Worm (Caenorhabditis elegans): Measurements from ENCODE around the gene scc-3.

The scc-3 gene

DNA sequence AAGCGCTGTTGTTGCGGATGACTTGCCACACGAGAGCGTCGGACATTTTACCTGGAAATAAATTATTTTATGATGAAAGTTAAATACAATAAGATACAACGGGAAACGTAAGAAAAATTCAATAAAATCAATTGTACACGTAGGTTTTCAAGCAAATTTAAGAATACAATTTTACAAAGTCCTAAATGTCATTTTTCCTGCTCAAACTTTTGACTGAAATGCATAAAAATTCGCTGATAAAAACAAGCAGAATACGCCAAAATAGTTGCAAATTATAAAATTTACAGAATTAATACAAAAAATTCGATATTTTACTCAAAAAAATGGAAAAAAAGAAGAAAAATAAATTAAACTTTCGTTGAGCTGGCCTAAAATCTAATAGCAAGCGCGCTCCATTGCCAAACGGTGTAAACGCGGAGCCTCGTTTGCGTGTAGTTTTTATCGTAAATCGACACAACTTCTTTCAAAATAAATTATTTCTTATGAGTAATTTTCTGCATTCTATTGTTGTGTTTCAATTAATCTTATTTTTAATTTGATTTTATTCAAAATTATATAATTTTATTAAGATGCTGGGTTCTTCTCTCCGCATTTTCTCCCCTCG, 35.6 kb upstream of the scc-3 start, which contains the start of the genes rpl-28 and mrpl-49:
Gene rpl-28, minus strand, starts transcription at position 51 of the 604 bp plus-strand sequence.
Gene mrpl-49, plus strand, starts transcription at position 570 of the 604 bp plus-strand sequence.
- no peak for TF ChIP-seq ceh-13 (GFP tag; optimal IDR thresholded peaks at IDR 0.05)
- TF ChIP-seq F13C5.2 (tag; optimal IDR thresholded peaks at IDR 0.05) = peak; percentile 33
- TF ChIP-seq hmbx-1 (tag; optimal IDR thresholded peaks at IDR 0.05) = no peak
- no peak for TF ChIP-seq pes-1 (GFP tag; IDR thresholded peaks at IDR 0.05)
- TF ChIP-seq tbx-37 (GFP tag; conservative IDR thresholded peaks at IDR 0.05) = no peak

DNA sequence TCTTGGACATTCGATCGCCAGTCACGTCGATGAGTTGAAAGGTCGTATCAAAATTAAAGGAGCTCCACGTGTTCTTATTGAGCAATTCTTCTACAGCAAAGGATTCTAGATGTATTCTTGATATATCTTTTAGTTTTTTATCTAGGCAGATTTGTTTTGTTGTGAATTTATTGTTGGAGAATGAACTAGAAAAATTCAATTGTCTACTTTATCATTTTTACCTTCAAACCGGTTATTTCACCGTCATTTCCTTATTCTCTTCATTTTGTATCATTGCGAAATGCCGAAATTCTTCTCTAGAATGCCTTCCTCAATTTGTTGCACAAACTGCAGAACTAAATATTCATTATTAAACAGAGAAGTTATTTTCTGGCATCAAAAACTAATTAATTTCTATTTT, 34.5 kb upstream of the scc-3 start, which contains the start of gene R11D1.10:
Gene R11D1.10, plus strand, starts transcription at position 301 of the 400 bp plus-strand sequence.
- TF ChIP-seq hmbx-1 (tag; optimal IDR thresholded peaks at IDR 0.05) (no peak), ama-1 (optimal IDR thresholded peaks at IDR 0.05) (no peak), hnd-1 (tag; optimal IDR thresholded peaks at IDR 0.05) (no peak), F13C5.2 (tag; optimal IDR thresholded peaks at IDR 0.05) (no peak), hmg-4 (GFP tag; optimal IDR thresholded peaks at IDR 0.05) (no peak), tbx-37 (GFP tag; conservative IDR thresholded peaks at IDR 0.05) (no peak), ceh-36 (tag; optimal IDR thresholded peaks at IDR 0.05) (no peak), B0310.2 (tag; optimal IDR thresholded peaks at IDR 0.05) (no peak)

DNA sequence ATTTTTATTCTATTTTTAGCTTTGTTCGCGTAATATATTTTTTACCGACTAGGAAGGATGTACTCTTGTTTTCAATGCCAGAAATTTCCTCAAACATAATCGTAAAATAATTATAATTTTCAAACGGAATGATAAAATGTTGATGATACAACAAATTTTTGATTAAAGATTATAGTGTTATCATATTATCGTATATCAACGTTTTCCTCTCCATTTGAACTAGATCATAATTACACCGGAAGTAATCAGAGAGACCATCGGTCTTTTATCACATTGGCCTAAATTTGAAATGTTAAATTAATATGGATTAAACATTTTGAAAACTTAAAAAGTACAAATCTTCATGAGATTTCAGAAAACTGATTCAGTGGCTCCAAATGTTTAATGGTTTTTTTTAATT, 31.0 kb upstream of the scc-3 start:
- TF ChIP-seq hmg-4 (GFP tag; optimal IDR thresholded peaks at IDR 0.05) = no peak
- TF ChIP-seq hnd-1 (tag; optimal IDR thresholded peaks at IDR 0.05) = no peak
- no peak for TF ChIP-seq scrt-1 (GFP tag; IDR thresholded peaks at IDR 0.05)

DNA sequence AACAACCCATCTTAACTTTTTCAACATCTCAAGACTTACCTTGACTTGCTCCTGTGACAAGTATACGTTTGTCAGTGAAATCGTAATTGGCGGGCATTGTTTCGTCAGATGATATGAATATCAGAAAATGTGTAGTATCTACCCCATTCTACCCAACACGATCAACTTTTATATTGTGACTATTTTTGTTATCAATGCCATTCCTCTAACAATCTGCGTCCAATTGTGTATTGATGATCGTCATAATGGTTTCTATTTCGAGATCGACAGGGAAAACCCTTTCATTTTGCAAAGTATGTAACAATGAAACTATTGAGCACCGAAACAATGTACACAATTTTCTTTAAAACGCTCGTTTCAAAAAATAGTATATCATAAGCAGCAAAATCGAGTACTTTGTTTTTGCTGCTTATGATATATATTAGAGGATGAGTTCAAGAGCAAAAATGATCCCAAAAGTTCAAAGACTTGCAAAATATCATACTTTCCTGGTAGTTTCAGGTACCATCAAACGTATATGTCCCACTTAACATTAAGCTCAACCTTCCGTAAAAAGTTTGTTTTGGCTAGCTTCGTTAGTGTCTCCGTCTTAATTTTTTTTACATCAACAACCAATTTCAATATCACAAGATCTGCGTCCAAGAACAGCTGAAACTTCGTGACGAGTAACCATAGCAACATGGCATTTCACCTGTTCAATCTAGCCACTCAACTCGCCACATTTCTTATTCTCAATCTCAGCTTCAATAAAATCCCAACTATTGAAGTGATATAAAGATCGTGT, 30.1 kb upstream of the scc-3 start, which contains the start of the genes dhs-21 and xbx-9:
Gene dhs-21, minus strand, starts transcription at position 181 of the 784 bp plus-strand sequence.
Gene xbx-9, plus strand, starts transcription at position 734 of the 784 bp plus-strand sequence.
- no peak for TF ChIP-seq B0310.2 (tag; optimal IDR thresholded peaks at IDR 0.05)
- no peak for TF ChIP-seq tbx-37 (GFP tag; conservative IDR thresholded peaks at IDR 0.05)
- TF ChIP-seq tra-4 (tag; optimal IDR thresholded peaks at IDR 0.05) = no peak
- no peak for TF ChIP-seq tbx-11 (GFP tag; IDR thresholded peaks at IDR 0.05)
- no peak for TF ChIP-seq pes-1 (GFP tag; IDR thresholded peaks at IDR 0.05)
- TF ChIP-seq ama-1 (optimal IDR thresholded peaks at IDR 0.05) = no peak

DNA sequence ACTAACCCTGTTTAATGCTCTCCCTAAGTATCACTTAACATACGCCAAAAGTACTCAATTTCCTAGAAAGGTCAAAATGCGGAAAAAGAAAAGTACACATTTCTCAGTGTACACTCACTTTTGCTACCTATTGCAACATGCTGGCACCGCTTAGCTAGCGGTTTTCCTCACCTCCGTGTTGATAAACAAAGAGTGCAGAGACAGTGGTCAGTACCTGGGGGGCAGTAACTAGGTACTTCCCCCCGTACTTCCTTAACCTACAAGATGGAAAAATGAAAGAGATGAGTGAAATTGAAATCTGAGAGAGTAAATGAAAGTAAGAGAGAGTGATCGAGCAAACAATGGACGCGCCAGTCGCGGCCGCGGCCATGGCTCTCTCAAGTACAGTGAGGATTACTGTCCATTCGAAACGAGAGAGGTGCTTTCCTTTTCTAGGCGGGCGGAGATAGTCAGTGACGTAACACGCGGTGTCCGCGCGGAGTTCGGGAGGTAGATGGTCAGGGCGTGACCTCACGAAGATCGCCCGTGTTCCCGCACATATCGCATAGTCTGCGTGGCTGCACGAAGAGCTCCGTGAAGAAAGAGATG, 27.5 kb upstream of the scc-3 start, which contains the start of gene cky-1:
Gene cky-1, plus strand, starts transcription at position 538 of the 588 bp plus-strand sequence.
- no peak for TF ChIP-seq ama-1 (optimal IDR thresholded peaks at IDR 0.05)
- no peak for TF ChIP-seq hnd-1 (tag; optimal IDR thresholded peaks at IDR 0.05)
- TF ChIP-seq tra-4 (tag; optimal IDR thresholded peaks at IDR 0.05) = no peak
- no peak for TF ChIP-seq F13C5.2 (tag; optimal IDR thresholded peaks at IDR 0.05)
- TF ChIP-seq ets-7 (tag; optimal IDR thresholded peaks at IDR 0.05) = no peak
- TF ChIP-seq aly-1 (tag; optimal IDR thresholded peaks at IDR 0.05) = no peak

DNA sequence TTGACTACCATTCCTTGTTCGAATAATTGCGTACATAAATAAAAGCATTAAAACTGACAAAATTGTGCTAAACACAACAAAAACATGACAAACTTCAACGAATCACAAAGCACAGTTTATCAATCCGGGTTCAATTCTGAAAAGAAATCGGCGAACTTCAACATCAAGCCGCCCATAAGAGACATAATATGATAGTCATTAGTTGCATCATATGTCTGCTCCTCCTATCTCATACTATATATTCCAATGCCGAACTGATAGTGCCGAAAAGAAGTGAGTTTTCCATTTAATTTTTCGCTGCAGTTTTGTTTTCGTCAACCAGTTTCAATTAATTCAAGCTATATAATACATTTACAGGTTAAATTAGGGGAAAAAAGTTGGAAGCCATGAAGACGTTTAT, 22.1 kb upstream of the scc-3 start, which contains the start of gene hrg-7:
Gene hrg-7, plus strand, starts transcription at position 358 of the 400 bp plus-strand sequence.
- TF ChIP-seq aly-1 (tag; optimal IDR thresholded peaks at IDR 0.05) (no peak), tra-4 (tag; optimal IDR thresholded peaks at IDR 0.05) (no peak), tbx-37 (GFP tag; conservative IDR thresholded peaks at IDR 0.05) (no peak), sea-1 (GFP tag; conservative IDR thresholded peaks at IDR 0.05) (no peak), tbx-11 (GFP tag; IDR thresholded peaks at IDR 0.05) (no peak), ceh-13 (GFP tag; optimal IDR thresholded peaks at IDR 0.05) (no peak), ceh-36 (tag; optimal IDR thresholded peaks at IDR 0.05) (no peak), scrt-1 (GFP tag; IDR thresholded peaks at IDR 0.05) (no peak), pes-1 (GFP tag; IDR thresholded peaks at IDR 0.05) (no peak), F13C5.2 (tag; optimal IDR thresholded peaks at IDR 0.05) (no peak), ama-1 (optimal IDR thresholded peaks at IDR 0.05) (no peak), flt-1 (GFP tag; IDR thresholded peaks at IDR 0.05) (no peak)

DNA sequence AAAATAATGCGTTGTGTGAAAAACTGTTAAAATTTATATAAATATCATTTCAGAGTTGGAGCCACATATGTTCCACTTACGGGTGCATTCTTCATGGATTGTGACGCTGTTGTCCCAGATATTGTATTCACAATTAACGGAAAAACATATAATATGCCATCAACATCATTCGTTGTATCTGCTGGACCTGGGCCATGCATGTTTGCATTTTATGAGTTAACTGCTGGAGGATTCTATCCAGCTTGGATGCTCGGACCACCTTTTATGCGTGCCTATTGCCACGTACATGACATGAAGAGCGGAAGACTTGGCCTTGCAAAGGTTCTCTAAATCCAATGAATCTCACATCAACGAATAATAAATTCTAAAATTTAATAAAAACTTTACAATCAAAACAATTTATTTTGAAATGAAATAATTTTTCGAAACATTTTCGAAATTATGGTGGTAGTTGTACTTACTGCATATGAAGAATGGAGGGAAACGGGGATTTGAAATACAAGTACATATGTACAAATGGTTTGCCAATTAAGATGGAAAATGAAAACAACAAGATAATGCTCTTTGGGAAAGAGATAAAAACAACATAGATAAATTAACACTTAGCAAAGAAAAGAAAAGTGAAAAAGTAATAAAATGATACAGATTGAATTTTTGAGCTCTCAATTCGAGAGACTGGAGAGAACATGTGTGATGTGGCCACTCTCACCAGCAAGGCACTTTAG, 19.8 kb upstream of the scc-3 start:
- no peak for TF ChIP-seq aly-1 (tag; optimal IDR thresholded peaks at IDR 0.05)
- TF ChIP-seq sea-1 (GFP tag; conservative IDR thresholded peaks at IDR 0.05) = no peak
- TF ChIP-seq hmbx-1 (tag; optimal IDR thresholded peaks at IDR 0.05) = no peak
- no peak for TF ChIP-seq ama-1 (optimal IDR thresholded peaks at IDR 0.05)
- TF ChIP-seq hnd-1 (tag; optimal IDR thresholded peaks at IDR 0.05) = no peak
- TF ChIP-seq ceh-13 (GFP tag; optimal IDR thresholded peaks at IDR 0.05) = no peak
- TF ChIP-seq hmg-4 (GFP tag; optimal IDR thresholded peaks at IDR 0.05) = no peak
- TF ChIP-seq tbx-37 (GFP tag; conservative IDR thresholded peaks at IDR 0.05) = no peak
- TF ChIP-seq B0310.2 (tag; optimal IDR thresholded peaks at IDR 0.05) = no peak
- no peak for TF ChIP-seq ceh-36 (tag; optimal IDR thresholded peaks at IDR 0.05)
- TF ChIP-seq tbx-11 (GFP tag; IDR thresholded peaks at IDR 0.05) = no peak
- TF ChIP-seq ets-7 (tag; optimal IDR thresholded peaks at IDR 0.05) = no peak
- no peak for TF ChIP-seq F13C5.2 (tag; optimal IDR thresholded peaks at IDR 0.05)
